Fruit fly (Drosophila melanogaster) whole organism, embryonic: ENCODE results near the gene Nos.
A peak's percentile ranks its signal among the peaks of the same experiment; 100 is the strongest.

ENCODE experiments used
- Blimp-1 ChIP-seq: fragments of 200-800 bp; sonication (Bioruptor generic); optimal IDR thresholded peaks from 3 replicates; lab custom pipeline; 2018; ENCODE audit warnings: missing biosample characterization, missing genetic modification characterization, mild to moderate bottlenecking, moderate library complexity, missing genetic modification reagents
- CG10274 ChIP-seq: fragments of 200-800 bp; sonication (Bioruptor generic); optimal IDR thresholded peaks from 3 replicates; lab custom pipeline; 2017; ENCODE audit warnings: missing biosample characterization, mild to moderate bottlenecking, missing genetic modification characterization
- CG10654 ChIP-seq: fragments of 200-800 bp; sonication (Bioruptor generic); optimal IDR thresholded peaks from 2 replicates; lab custom pipeline; 2016; ENCODE audit warnings: missing biosample characterization, missing genetic modification characterization
- CG14441 ChIP-seq: fragments of 200-800 bp; sonication (Bioruptor generic); IDR thresholded peaks from 2 replicates; pipeline ENCODE4 v1.3.6; 2022; ENCODE audit warnings: missing biosample characterization, missing genetic modification characterization
- CG15269 ChIP-seq: fragments of 200-800 bp; sonication (Bioruptor generic); optimal IDR thresholded peaks from 2 replicates; lab custom pipeline; 2018; ENCODE audit warnings: missing biosample characterization, mild to moderate bottlenecking, missing genetic modification characterization, moderate library complexity
- CG2120 ChIP-seq: fragments of 200-800 bp; sonication (Bioruptor generic); optimal IDR thresholded peaks from 3 replicates; lab custom pipeline; 2016; ENCODE audit warnings: missing biosample characterization, missing genetic modification characterization
- CG3847 ChIP-seq: fragments of 200-800 bp; sonication (Bioruptor generic); IDR thresholded peaks from 2 replicates; pipeline ENCODE4 v1.3.6; 2022; ENCODE audit warnings: missing biosample characterization, missing genetic modification characterization
- CG4730 ChIP-seq: fragments of 200-800 bp; sonication (Bioruptor generic); IDR thresholded peaks from 2 replicates; pipeline ENCODE4 v1.3.6; 2022; ENCODE audit warnings: missing biosample characterization, missing genetic modification characterization
- CG6791 ChIP-seq: fragments of 200-800 bp; sonication (Bioruptor generic); IDR thresholded peaks from 3 replicates; pipeline ENCODE4 v1.3.6; 2022; ENCODE audit warnings: missing biosample characterization, missing genetic modification characterization; ENCODE audit not compliant: partially characterized antibody
- CG7372 ChIP-seq: fragments of 200-800 bp; sonication (Bioruptor generic); IDR thresholded peaks from 2 replicates; pipeline ENCODE4 v1.3.6; 2022; ENCODE audit warnings: missing biosample characterization, missing genetic modification characterization
- CG7839 ChIP-seq: fragments of 200-800 bp; sonication (Bioruptor generic); optimal IDR thresholded peaks from 3 replicates; lab custom pipeline; 2018; ENCODE audit warnings: missing biosample characterization, mild to moderate bottlenecking, missing genetic modification characterization, moderate library complexity
- CTCF ChIP-seq: fragments of 200-800 bp; sonication (Bioruptor generic); optimal IDR thresholded peaks from 2 replicates; lab custom pipeline; 2017; ENCODE audit warnings: missing biosample characterization, mild to moderate bottlenecking, missing genetic modification characterization, moderate library complexity
- Dbx ChIP-seq: fragments of 200-800 bp; sonication (Bioruptor generic); IDR thresholded peaks from 3 replicates; pipeline ENCODE4 v1.3.6; 2022; ENCODE audit warnings: missing biosample characterization, missing genetic modification characterization
- Gug ChIP-seq: fragments of 200-800 bp; sonication (Bioruptor generic); IDR thresholded peaks from 4 replicates; pipeline ENCODE4 v1.3.6; 2022; ENCODE audit warnings: missing biosample characterization, missing genetic modification characterization
- H2.0 ChIP-seq: fragments of 200-800 bp; sonication (Bioruptor generic); IDR thresholded peaks from 2 replicates; pipeline ENCODE4 v1.3.6; 2022; ENCODE audit warnings: missing biosample characterization, missing genetic modification characterization
- Hand ChIP-seq: fragments of 200-800 bp; sonication (Bioruptor generic); optimal IDR thresholded peaks from 2 replicates; lab custom pipeline; 2017; ENCODE audit warnings: mild to moderate bottlenecking, missing biosample characterization, missing genetic modification reagents, missing genetic modification characterization
- Med ChIP-seq: fragments of 200-800 bp; sonication (Bioruptor generic); peaks from one replicate; lab custom pipeline; 2016; ENCODE audit warnings: missing biosample characterization, missing genetic modification characterization, mild to moderate bottlenecking, inconsistent platforms, moderate library complexity
- Meics ChIP-seq: fragments of 200-800 bp; sonication (Bioruptor generic); optimal IDR thresholded peaks from 2 replicates; lab custom pipeline; 2017; ENCODE audit warnings: missing biosample characterization, mild to moderate bottlenecking, missing genetic modification characterization
- Myb ChIP-seq: fragments of 200-800 bp; sonication (Bioruptor generic); optimal IDR thresholded peaks from 2 replicates; lab custom pipeline; 2016; ENCODE audit warnings: missing biosample characterization, missing genetic modification characterization
- NC2α ChIP-seq: fragments of 200-800 bp; sonication (Bioruptor generic); optimal IDR thresholded peaks from 2 replicates; lab custom pipeline; 2016; ENCODE audit warnings: missing biosample characterization, missing genetic modification characterization
- Oaz ChIP-seq: fragments of 200-800 bp; sonication (Bioruptor generic); IDR thresholded peaks from 2 replicates; pipeline ENCODE4 v1.3.6; 2022; ENCODE audit warnings: missing biosample characterization, missing genetic modification characterization
- Ptx1 ChIP-seq: fragments of 200-800 bp; sonication (Bioruptor generic); IDR thresholded peaks from 2 replicates; pipeline ENCODE4 v1.3.6; 2022; ENCODE audit warnings: missing biosample characterization, missing genetic modification characterization
- Rfx ChIP-seq: fragments of 200-800 bp; sonication (Bioruptor generic); IDR thresholded peaks from 2 replicates; pipeline ENCODE4 v1.3.6; 2022; ENCODE audit warnings: missing biosample characterization, missing genetic modification characterization
- Sin3A ChIP-seq: fragments of >200 bp; optimal IDR thresholded peaks from 2 replicates; lab custom pipeline; 2018
- Sox102F ChIP-seq: fragments of 200-800 bp; sonication (Bioruptor generic); optimal IDR thresholded peaks from 2 replicates; lab custom pipeline; 2018; ENCODE audit warnings: missing biosample characterization, mild to moderate bottlenecking, missing genetic modification characterization, moderate library complexity
- al ChIP-seq: fragments of 200-800 bp; sonication (Bioruptor generic); IDR thresholded peaks from 2 replicates; pipeline ENCODE4 v1.3.6; 2022; ENCODE audit warnings: missing biosample characterization, missing genetic modification characterization
- ci ChIP-seq: fragments of 200-800 bp; sonication (Bioruptor generic); IDR thresholded peaks from 3 replicates; pipeline ENCODE4 v1.3.6; 2022; ENCODE audit warnings: missing biosample characterization, missing genetic modification characterization
- crol ChIP-seq: fragments of 200-800 bp; sonication (Bioruptor generic); IDR thresholded peaks from 2 replicates; pipeline ENCODE4 v1.3.6; 2022; ENCODE audit warnings: missing biosample characterization, missing genetic modification characterization
- disco-r ChIP-seq: fragments of 200-800 bp; sonication (Bioruptor generic); optimal IDR thresholded peaks from 2 replicates; lab custom pipeline; 2016; ENCODE audit warnings: missing biosample characterization, missing genetic modification characterization
- exex ChIP-seq: fragments of 200-800 bp; sonication (Bioruptor generic); optimal IDR thresholded peaks from 4 replicates; lab custom pipeline; 2018; ENCODE audit warnings: missing biosample characterization, mild to moderate bottlenecking, missing genetic modification characterization, moderate library complexity
- gem ChIP-seq: fragments of 200-800 bp; sonication (Bioruptor generic); optimal IDR thresholded peaks from 2 replicates; lab custom pipeline; 2019; ENCODE audit warnings: missing biosample characterization, mild to moderate bottlenecking, missing genetic modification characterization, moderate library complexity
- her ChIP-seq: fragments of 200-800 bp; sonication (Bioruptor generic); optimal IDR thresholded peaks from 2 replicates; lab custom pipeline; 2016; ENCODE audit warnings: missing biosample characterization, missing genetic modification characterization
- ind ChIP-seq: fragments of 200-800 bp; sonication (Bioruptor generic); optimal IDR thresholded peaks from 3 replicates; lab custom pipeline; 2016; ENCODE audit warnings: missing biosample characterization, missing genetic modification characterization
- klu ChIP-seq: fragments of 200-800 bp; sonication (Bioruptor generic); IDR thresholded peaks from 2 replicates; pipeline ENCODE4 v1.3.6; 2022; ENCODE audit warnings: missing biosample characterization, missing genetic modification characterization
- kni ChIP-seq: fragments of 200-800 bp; sonication (Bioruptor generic); optimal IDR thresholded peaks from 3 replicates; lab custom pipeline; 2017; ENCODE audit warnings: mild to moderate bottlenecking, missing biosample characterization, missing genetic modification reagents, missing genetic modification characterization
- otp ChIP-seq: fragments of 200-800 bp; sonication (Bioruptor generic); IDR thresholded peaks from 3 replicates; pipeline ENCODE4, ENCODE4 v1.3.6; 2022; ENCODE audit warnings: missing biosample characterization, missing genetic modification characterization
- row ChIP-seq: fragments of 200-800 bp; sonication (Bioruptor generic); IDR thresholded peaks from 3 replicates; pipeline ENCODE4 v1.3.6; 2022; ENCODE audit warnings: missing biosample characterization, missing genetic modification characterization
- sens ChIP-seq: fragments of 200-800 bp; sonication (Bioruptor generic); peaks from one replicate; lab custom pipeline; 2016; ENCODE audit warnings: missing biosample characterization, missing genetic modification characterization
- sisA ChIP-seq: fragments of 200-800 bp; sonication (Bioruptor generic); IDR thresholded peaks from 2 replicates; pipeline ENCODE4 v1.3.6; 2022; ENCODE audit warnings: missing biosample characterization, missing genetic modification characterization
- ttk ChIP-seq: fragments of 200-800 bp; sonication (Bioruptor generic); IDR thresholded peaks from 2 replicates; pipeline ENCODE4 v2.1.2; 2022; ENCODE audit warnings: missing biosample characterization, missing genetic modification characterization
- tx ChIP-seq: fragments of 200-800 bp; sonication (Bioruptor generic); optimal IDR thresholded peaks from 2 replicates; lab custom pipeline; 2016; ENCODE audit warnings: missing biosample characterization, missing genetic modification characterization
- vvl ChIP-seq: fragments of 200-800 bp; sonication (Bioruptor generic); IDR thresholded peaks from 2 replicates; pipeline ENCODE4 v1.3.6; 2022; ENCODE audit warnings: missing biosample characterization, missing genetic modification characterization
- wdn ChIP-seq: fragments of 200-800 bp; sonication (Bioruptor generic); IDR thresholded peaks from 2 replicates; pipeline ENCODE4 v1.3.6; 2022; ENCODE audit warnings: missing biosample characterization, missing genetic modification characterization

Nos gene

dm6 chr2L:10800877-10801719 lies 36.2 kb downstream of the Nos start, which contains the start of gene CG31869 (continued):
- TF ChIP-seq CG7372 (GFP tag; lab: Robert Waterston, UW) (0 out of 2 replicates have a peak, but pooled peaks have one; percentile 17), ind (GFP tag; lab: Kevin White, UChicago) (peak; percentile 3), NC2α (GFP tag; lab: Kevin White, UChicago) (no peak), Ptx1 (GFP tag; lab: Robert Waterston, UW) (peak; percentile 53), vvl (GFP tag; lab: Robert Waterston, UW) (peak; percentile 70), CTCF (GFP tag; lab: Kevin White, UChicago) (no peak), CG7839 (tag; lab: Kevin White, UChicago) (peak; percentile 15), sens (peak; percentile 73), CG15269 (tag; lab: Kevin White, UChicago) (peak; percentile 8), CG10274 (GFP tag; lab: Kevin White, UChicago) (no peak), CG6791 (GFP tag; lab: Robert Waterston, UW) (0 out of 3 replicates have a peak, but pooled peaks have one; percentile 28), al (GFP tag; lab: Robert Waterston, UW) (peak; percentile 26; the same call in 1 of the 2 replicates), Sox102F (GFP tag; lab: Kevin White, UChicago) (no peak), klu (GFP tag; lab: Robert Waterston, UW) (no peak), sisA (GFP tag; lab: Robert Waterston, UW) (peak; percentile 23; the same call in 1 of the 2 replicates), kni (GFP tag; lab: Kevin White, UChicago) (peak; percentile 30), CG10654 (no peak), row (peak; percentile 41), ci (GFP tag; lab: Robert Waterston, UW) (peak; percentile 9; the same call in 1 of the 3 replicates), CG4730 (GFP tag; lab: Robert Waterston, UW) (0 out of 2 replicates have a peak, but pooled peaks have one; percentile 15), CG2120 (GFP tag; lab: Kevin White, UChicago) (peak; percentile 34), crol (GFP tag; lab: Robert Waterston, UW) (peak; percentile 87), wdn (GFP tag; lab: Robert Waterston, UW) (0 out of 2 replicates have a peak, but pooled peaks have one; percentile 35), ttk (GFP tag; lab: Robert Waterston, UW) (peak; percentile 40; the same call in 1 of the 2 replicates), Rfx (GFP tag; lab: Robert Waterston, UW) (0 out of 2 replicates have a peak, but pooled peaks have one; percentile 31), tx (GFP tag; lab: Kevin White, UChicago) (no peak), exex (tag; lab: Kevin White, UChicago) (no peak), otp (0 out of 3 replicates have a peak, but pooled peaks have one; percentile 24), Oaz (0 out of 2 replicates have a peak, but pooled peaks have one; percentile 25), Sin3A (lab: Kevin White, UChicago) (no peak), Med (GFP tag; lab: Kevin White, UChicago) (peak; percentile 83), Myb (GFP tag; lab: Kevin White, UChicago) (no peak), Gug (peak; percentile 41; the same call in 1 of the 4 replicates), Meics (GFP tag; lab: Kevin White, UChicago) (peak; percentile 41), Dbx (GFP tag; lab: Robert Waterston, UW) (no peak), Blimp-1 (GFP tag; lab: Kevin White, UChicago) (peak; percentile 9), her (no peak), CG3847 (GFP tag; lab: Robert Waterston, UW) (0 out of 2 replicates have a peak, but pooled peaks have one; percentile 16), H2.0 (GFP tag; lab: Robert Waterston, UW) (peak; percentile 28; the same call in 1 of the 2 replicates), CG14441 (GFP tag; lab: Robert Waterston, UW) (peak; percentile 65), Hand (GFP tag; lab: Kevin White, UChicago) (no peak), gem (tag; lab: Kevin White, UChicago) (peak; percentile 1), disco-r (GFP tag; lab: Kevin White, UChicago) (no peak)
